Worm (Caenorhabditis elegans): ENCODE measurements around the gene M60.7.

Gene M60.7

DNA sequence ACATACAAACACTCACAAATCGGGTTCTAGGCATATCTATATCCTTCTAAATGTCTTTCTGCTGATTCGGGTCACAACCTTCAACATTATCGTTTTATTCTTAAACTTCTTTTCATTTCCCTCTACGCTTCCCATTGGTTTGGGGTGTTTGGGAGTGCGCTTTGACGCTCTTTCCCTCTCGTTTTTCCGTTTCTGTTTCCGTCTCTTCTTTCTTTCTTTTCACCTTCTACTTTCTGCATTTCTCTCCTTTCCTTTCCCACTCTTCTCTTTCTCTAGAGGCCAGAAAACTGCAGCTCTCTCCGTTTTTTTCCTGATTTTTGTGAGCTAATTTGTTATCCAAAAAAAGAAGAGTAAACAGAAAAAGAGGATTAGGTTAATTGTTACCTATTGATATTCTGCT, 15.4 kb upstream of the M60.7 start:
- TF ChIP-seq nhr-11 (tag; optimal IDR thresholded peaks at IDR 0.05) (peak; percentile 25), nhr-237 (tag; optimal IDR thresholded peaks at IDR 0.05) (no peak)

DNA sequence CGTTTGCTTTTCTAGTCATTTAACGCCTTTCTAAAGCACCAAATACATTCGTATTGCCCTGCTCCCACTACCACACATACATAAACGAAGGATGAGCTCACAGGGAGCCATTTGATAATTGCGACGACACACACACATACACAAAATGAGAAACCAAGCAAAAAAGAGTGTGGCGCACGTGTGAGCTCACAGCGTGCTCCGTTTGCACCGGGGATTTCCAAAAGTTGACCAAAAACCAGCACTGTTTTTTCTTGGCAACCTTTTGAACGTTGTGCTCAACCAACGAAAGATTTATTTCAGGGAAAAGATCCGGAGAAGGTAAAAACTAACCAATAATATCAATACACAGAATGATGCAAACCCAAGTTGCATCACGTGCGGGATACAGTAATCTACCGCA, 13.9 kb upstream of the M60.7 start, which contains the start of gene ksr-1:
Gene ksr-1, plus strand, starts transcription at position 301 of the 400 bp plus-strand sequence.
- TF ChIP-seq ceh-62 (tag; optimal IDR thresholded peaks at IDR 0.05) (no peak), lsy-2 (tag; optimal IDR thresholded peaks at IDR 0.05) (no peak), F26F4.8 (GFP tag; conservative IDR thresholded peaks at IDR 0.05) (no peak), nhr-237 (tag; optimal IDR thresholded peaks at IDR 0.05) (no peak), mep-1 (tag; optimal IDR thresholded peaks at IDR 0.05) (no peak), fos-1 (tag; optimal IDR thresholded peaks at IDR 0.05) (no peak), Y48G9A.11 (GFP tag; IDR thresholded peaks at IDR 0.05) (no peak), lin-1 (GFP tag; IDR thresholded peaks at IDR 0.05) (no peak), ceh-44 (GFP tag; IDR thresholded peaks at IDR 0.05) (no peak), T26A8.4 (GFP tag; IDR thresholded peaks at IDR 0.05) (no peak), fkh-10 (GFP tag; optimal IDR thresholded peaks at IDR 0.05) (no peak), snpc-4 (tag; optimal IDR thresholded peaks at IDR 0.05) (no peak), ceh-20 (GFP tag; IDR thresholded peaks at IDR 0.05) (no peak), nhr-42 (GFP tag; IDR thresholded peaks at IDR 0.05) (no peak), unc-62 (GFP tag; optimal IDR thresholded peaks at IDR 0.05 in 1 of 2) (no peak), unc-62 (tag; optimal IDR thresholded peaks at IDR 0.05) (no peak), F10B5.3 (tag; optimal IDR thresholded peaks at IDR 0.05) (no peak), pqm-1 (tag; optimal IDR thresholded peaks at IDR 0.05) (no peak), vab-7 (GFP tag; IDR thresholded peaks at IDR 0.05) (no peak), R02D3.7 (tag; optimal IDR thresholded peaks at IDR 0.05) (no peak)

DNA sequence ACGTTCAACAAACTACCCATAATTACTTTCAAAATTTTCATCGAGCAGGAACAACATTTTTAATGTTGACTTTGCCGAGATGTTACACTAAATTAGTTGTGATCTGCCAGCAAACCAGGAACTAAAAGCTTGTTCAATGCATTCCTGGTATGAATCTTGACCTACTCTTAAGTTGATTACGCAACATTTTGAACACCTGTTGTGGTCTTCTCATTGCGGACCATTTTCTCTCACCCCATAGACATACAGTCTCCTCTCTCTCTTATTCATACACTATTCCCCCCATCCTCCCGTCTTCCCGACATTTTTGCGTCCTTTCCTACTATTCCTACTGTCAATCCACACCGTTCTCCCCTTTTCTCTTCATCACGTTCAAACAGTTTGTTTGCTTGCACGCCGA, 12.5 kb upstream of the M60.7 start:
- no peak for TF ChIP-seq vab-7 (GFP tag; IDR thresholded peaks at IDR 0.05)
- no peak for TF ChIP-seq ztf-11 (tag; optimal IDR thresholded peaks at IDR 0.05)
- no peak for TF ChIP-seq ama-1 (optimal IDR thresholded peaks at IDR 0.05)
- no peak for TF ChIP-seq aha-1 (tag)
- no peak for TF ChIP-seq unc-130 (GFP tag; optimal IDR thresholded peaks at IDR 0.05)
- no peak for TF ChIP-seq php-3 (GFP tag; IDR thresholded peaks at IDR 0.05)
- TF ChIP-seq rbr-2 (tag; optimal IDR thresholded peaks at IDR 0.05): no peak
- TF ChIP-seq nhr-42 (GFP tag; IDR thresholded peaks at IDR 0.05): no peak
- TF ChIP-seq D1046.2 (GFP tag; IDR thresholded peaks at IDR 0.05): no peak
- no peak for TF ChIP-seq lin-38 (GFP tag; IDR thresholded peaks at IDR 0.05)
- no peak for TF ChIP-seq T20F7.1 (GFP tag; optimal IDR thresholded peaks at IDR 0.05)
- no peak for TF ChIP-seq nhr-6 (tag; optimal IDR thresholded peaks at IDR 0.05)
- TF ChIP-seq R02D3.7 (tag; optimal IDR thresholded peaks at IDR 0.05): no peak
- no peak for TF ChIP-seq fkh-10 (GFP tag; optimal IDR thresholded peaks at IDR 0.05)
- no peak for TF ChIP-seq Y75B8A.6 (GFP tag; IDR thresholded peaks at IDR 0.05)
- no peak for TF ChIP-seq madf-5 (GFP tag; IDR thresholded peaks at IDR 0.05)
- TF ChIP-seq T26A8.4 (GFP tag; IDR thresholded peaks at IDR 0.05): no peak
- TF ChIP-seq fos-1 (tag; optimal IDR thresholded peaks at IDR 0.05): no peak
- no peak for TF ChIP-seq ceh-62 (tag; optimal IDR thresholded peaks at IDR 0.05)

DNA sequence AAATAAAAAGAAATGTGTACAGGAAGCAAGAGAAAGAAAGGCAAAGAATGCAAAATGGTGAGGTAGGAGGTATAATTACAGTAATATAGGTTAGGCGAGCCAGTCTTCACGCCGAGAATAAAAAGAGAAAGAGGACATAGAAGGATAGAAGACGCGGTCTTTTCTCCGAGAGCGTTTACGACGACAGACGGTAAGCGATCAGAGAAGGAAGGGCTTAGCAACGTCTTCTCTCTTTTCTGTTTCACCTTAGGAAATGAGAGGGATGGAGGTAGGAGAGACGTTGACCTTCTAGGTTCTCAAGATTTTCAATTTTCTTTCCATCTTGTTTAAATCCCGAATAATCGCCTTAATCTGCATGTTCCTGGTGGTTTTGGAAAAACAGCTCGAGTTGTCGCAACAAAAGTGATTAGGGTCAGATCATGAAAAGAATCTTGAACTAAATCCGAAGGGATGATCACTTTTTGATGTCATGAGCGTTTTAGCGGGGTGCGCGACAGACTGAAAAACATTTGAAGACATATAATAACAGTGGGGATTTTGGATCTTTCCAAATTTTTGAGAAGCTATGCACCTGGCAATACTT, 10.1 kb upstream of the M60.7 start, which contains the start of gene cutl-29:
Gene cutl-29, minus strand, starts transcription at position 51 of the 583 bp plus-strand sequence.
- no peak for TF ChIP-seq dmd-6 (GFP tag; IDR thresholded peaks at IDR 0.05)
- TF ChIP-seq unc-62 (GFP tag; optimal IDR thresholded peaks at IDR 0.05 in 1 of 2): peak in 1 of 2 experiments; percentile 58
- TF ChIP-seq unc-62 (tag; optimal IDR thresholded peaks at IDR 0.05): no peak

DNA sequence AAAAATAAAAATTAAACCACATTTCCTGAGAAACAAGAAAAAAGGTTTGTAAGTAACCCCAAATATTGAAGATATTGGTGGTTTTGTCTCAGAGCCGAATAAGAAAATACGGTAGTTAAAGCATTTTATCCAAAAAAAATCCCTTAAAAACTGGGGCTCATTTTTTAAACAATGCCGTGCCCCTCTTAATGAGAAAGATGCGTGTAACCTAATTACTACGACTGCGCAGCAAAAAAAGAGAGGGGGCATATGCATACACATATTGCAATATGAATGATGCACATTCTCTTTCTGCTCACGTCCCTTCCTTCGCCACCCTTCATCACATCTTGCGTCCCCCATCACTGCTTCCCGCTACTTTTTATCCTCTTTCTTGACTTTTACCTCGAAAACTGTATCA, 7.1 kb upstream of the M60.7 start:
- TF ChIP-seq pqm-1 (tag; optimal IDR thresholded peaks at IDR 0.05) (no peak), nhr-42 (GFP tag; IDR thresholded peaks at IDR 0.05) (no peak), D1046.2 (GFP tag; IDR thresholded peaks at IDR 0.05) (no peak), nhr-28 (tag; optimal IDR thresholded peaks at IDR 0.05) (no peak), madf-5 (GFP tag; IDR thresholded peaks at IDR 0.05) (no peak), Y105C5A.15 (GFP tag; IDR thresholded peaks at IDR 0.05) (no peak), nhr-48 (tag; optimal IDR thresholded peaks at IDR 0.05) (no peak), Y5F2A.4 (GFP tag; optimal IDR thresholded peaks at IDR 0.05) (no peak)
